Worm (Caenorhabditis elegans): ENCODE measurements around the gene apc-2.
A peak's percentile ranks its signal among the peaks of the same experiment; 100 is the strongest.

apc-2 gene

ce11 chrIII:8109459-8110057, 29.1 kb downstream of the apc-2 start (continued):
- TF ChIP-seq lsy-27 (tag; optimal IDR thresholded peaks at IDR 0.05; ENCODE audit: borderline replicate concordance, insufficient read depth) (no peak), atf-7 (tag; optimal IDR thresholded peaks at IDR 0.05) (peak; percentile 19), hmg-20 (GFP tag; IDR thresholded peaks at IDR 0.05) (0 out of 2 replicates have a peak, but pooled peaks have one; percentile 38), mcd-1 (GFP tag; IDR thresholded peaks at IDR 0.05) (peak; percentile 73), pbrm-1 (GFP tag; IDR thresholded peaks at IDR 0.05) (peak; percentile 85), snpc-1.1 (tag; optimal IDR thresholded peaks at IDR 0.05; ENCODE audit: insufficient read depth) (peak; percentile 62), ztf-3 (GFP tag; optimal IDR thresholded peaks at IDR 0.05) (no peak), Y56A3A.18 (GFP tag; IDR thresholded peaks at IDR 0.05) (peak; percentile 83), chd-7 (tag; optimal IDR thresholded peaks at IDR 0.05) (peak; percentile 81), Y53G8AR.9 (GFP tag; conservative IDR thresholded peaks at IDR 0.05) (peak; percentile 64; the same call in 1 of the 2 replicates), somi-1 (GFP tag; optimal IDR thresholded peaks at IDR 0.05) (no peak), ama-1 (optimal IDR thresholded peaks at IDR 0.05) (no peak), ama-1 (GFP tag; optimal IDR thresholded peaks at IDR 0.05) (peak in 1 of 2 experiments; percentile 90), rcor-1 (GFP tag; IDR thresholded peaks at IDR 0.05) (peak; percentile 58; the same call in 1 of the 2 replicates), cebp-1 (GFP tag; IDR thresholded peaks at IDR 0.05) (no peak), cebp-1 (tag; optimal IDR thresholded peaks at IDR 0.05) (peak; percentile 73), snpc-3.4 (tag; optimal IDR thresholded peaks at IDR 0.05) (peak; percentile 89), lin-54 (GFP tag; optimal IDR thresholded peaks at IDR 0.05) (peak; percentile 72), attf-6 (GFP tag; IDR thresholded peaks at IDR 0.05) (peak; percentile 69; the same call in 1 of the 2 replicates), ztf-28 (GFP tag; IDR thresholded peaks at IDR 0.05) (peak; percentile 74; the same call in 1 of the 2 replicates), ztf-22 (GFP tag; optimal IDR thresholded peaks at IDR 0.05) (peak; percentile 14), nfyb-1 (GFP tag; IDR thresholded peaks at IDR 0.05) (peak; percentile 86), Y79H2A.3 (GFP tag; conservative IDR thresholded peaks at IDR 0.05) (no peak), nhr-120 (GFP tag; IDR thresholded peaks at IDR 0.05) (no peak), ztf-25 (GFP tag; IDR thresholded peaks at IDR 0.05) (peak; percentile 83), tbp1 (GFP tag; optimal IDR thresholded peaks at IDR 0.05) (peak; percentile 99), snpc-1.3 (tag; optimal IDR thresholded peaks at IDR 0.05; ENCODE audit: insufficient read depth) (peak; percentile 69), ceh-27 (GFP tag; optimal IDR thresholded peaks at IDR 0.05) (peak; percentile 89), F57A8.1 (GFP tag; optimal IDR thresholded peaks at IDR 0.05) (peak; percentile 40), ztf-26 (tag; optimal IDR thresholded peaks at IDR 0.05) (peak; percentile 67), athp-1 (tag; optimal IDR thresholded peaks at IDR 0.05) (peak; percentile 24), D2030.7 (GFP tag; IDR thresholded peaks at IDR 0.05) (peak; percentile 83), let-607 (tag; optimal IDR thresholded peaks at IDR 0.05) (peak; percentile 39 to 67), ceh-79 (tag; optimal IDR thresholded peaks at IDR 0.05) (peak; percentile 37), let-526 (GFP tag; IDR thresholded peaks at IDR 0.05) (no peak), madf-3 (GFP tag; IDR thresholded peaks at IDR 0.05) (no peak), unc-62 (GFP tag; optimal IDR thresholded peaks at IDR 0.05) (no peak), T07F8.4 (tag; optimal IDR thresholded peaks at IDR 0.05) (peak; percentile 83), lag-1 (GFP tag; IDR thresholded peaks at IDR 0.05) (no peak), lin-26 (GFP tag; IDR thresholded peaks at IDR 0.05) (peak; percentile 95), hmg-1.2 (GFP tag; IDR thresholded peaks at IDR 0.05) (peak; percentile 78), lsl-1 (GFP tag; optimal IDR thresholded peaks at IDR 0.05) (peak; percentile 57), F39B2.1 (GFP tag; IDR thresholded peaks at IDR 0.05) (no peak), B0336.3 (GFP tag; IDR thresholded peaks at IDR 0.05) (peak; percentile 54; the same call in 1 of the 2 replicates), dpl-1 (GFP tag; optimal IDR thresholded peaks at IDR 0.05) (peak; percentile 12), ZK185.1 (tag; optimal IDR thresholded peaks at IDR 0.05; ENCODE audit: poor library complexity, severe bottlenecking) (peak; percentile 59), egl-44 (GFP tag; IDR thresholded peaks at IDR 0.05) (peak; percentile 90)
